Fruit fly (Drosophila melanogaster) whole organism, embryonic: ENCODE measurements around the gene CG16953.

Experiments
- ATbp ChIP-seq: fragments of 200-800 bp; sonication (Bioruptor generic); optimal IDR thresholded peaks from 2 replicates; lab custom pipeline; 2017; ENCODE audit warnings: missing biosample characterization, mild to moderate bottlenecking, missing genetic modification characterization, missing genetic modification reagents
- Aef1 ChIP-seq: fragments of 200-800 bp; sonication (Bioruptor generic); IDR thresholded peaks from 3 replicates; pipeline ENCODE4 v1.3.6; 2022; ENCODE audit warnings: missing biosample characterization, missing genetic modification characterization
- Atf6 ChIP-seq: fragments of 200-800 bp; sonication (Bioruptor generic); IDR thresholded peaks from 2 replicates; pipeline ENCODE4 v1.3.6; 2022; ENCODE audit warnings: missing biosample characterization, missing genetic modification characterization
- CG11560 ChIP-seq: fragments of 200-800 bp; sonication (Bioruptor generic); IDR thresholded peaks from 3 replicates; pipeline ENCODE4 v1.3.6; 2022; ENCODE audit warnings: missing biosample characterization, missing genetic modification characterization
- CG12236 ChIP-seq: fragments of 200-800 bp; sonication (Bioruptor generic); optimal IDR thresholded peaks from 2 replicates; lab custom pipeline; 2016; ENCODE audit warnings: missing biosample characterization, missing genetic modification characterization
- CG12769 ChIP-seq: fragments of 200-800 bp; sonication (Bioruptor generic); optimal IDR thresholded peaks from 2 replicates; lab custom pipeline; 2019; ENCODE audit warnings: missing biosample characterization, mild to moderate bottlenecking, missing genetic modification characterization, moderate library complexity
- CG15696 ChIP-seq: fragments of 200-800 bp; sonication (Bioruptor generic); optimal IDR thresholded peaks from 2 replicates; lab custom pipeline; 2019; ENCODE audit warnings: missing biosample characterization, mild to moderate bottlenecking, missing genetic modification characterization, moderate library complexity
- CG2202 ChIP-seq: fragments of 200-800 bp; sonication (Bioruptor generic); optimal IDR thresholded peaks from 2 replicates; lab custom pipeline; 2018; ENCODE audit warnings: missing biosample characterization, mild to moderate bottlenecking, missing genetic modification characterization
- CG30431 ChIP-seq: fragments of 200-800 bp; sonication (Bioruptor generic); optimal IDR thresholded peaks from 2 replicates; lab custom pipeline; 2017; ENCODE audit warnings: missing biosample characterization, missing genetic modification characterization
- CG3995 ChIP-seq: fragments of 200-800 bp; sonication (Bioruptor generic); optimal IDR thresholded peaks from 3 replicates; lab custom pipeline; 2016; ENCODE audit warnings: missing biosample characterization, missing genetic modification characterization
- CG43689 ChIP-seq: fragments of 200-800 bp; sonication (Bioruptor generic); IDR thresholded peaks from 2 replicates; pipeline ENCODE4 v1.3.6; 2022; ENCODE audit warnings: missing biosample characterization, missing genetic modification characterization
- CG4617 ChIP-seq: fragments of 200-800 bp; sonication (Bioruptor generic); optimal IDR thresholded peaks from 3 replicates; lab custom pipeline; 2016; ENCODE audit warnings: missing biosample characterization, missing genetic modification characterization, borderline replicate concordance
- CG7928 ChIP-seq: fragments of 200-800 bp; sonication (Bioruptor generic); optimal IDR thresholded peaks from 2 replicates; lab custom pipeline; 2017; ENCODE audit warnings: missing biosample characterization, mild to moderate bottlenecking, missing genetic modification characterization
- CG8944 ChIP-seq: fragments of 200-800 bp; sonication (Bioruptor generic); optimal IDR thresholded peaks from 3 replicates; lab custom pipeline; 2016; ENCODE audit warnings: missing biosample characterization, missing genetic modification characterization
- CG9609 ChIP-seq: fragments of 200-800 bp; sonication (Bioruptor generic); optimal IDR thresholded peaks from 3 replicates; lab custom pipeline; 2016; ENCODE audit warnings: missing biosample characterization, missing genetic modification characterization
- D ChIP-seq, 2 experiments: fragments of 200-800 bp in 1 of 2; fragments of >200 bp in 1 of 2; sonication (Bioruptor generic) in 1 of 2; optimal IDR thresholded peaks; 2 replicates in 1 of 2; 3 replicates in 1 of 2; lab custom pipeline; 2017; ENCODE audit warnings: mild to moderate bottlenecking in 1 of 2, missing biosample characterization in 1 of 2, missing genetic modification characterization in 1 of 2, missing genetic modification reagents in 1 of 2
- Dbx ChIP-seq: fragments of 200-800 bp; sonication (Bioruptor generic); IDR thresholded peaks from 3 replicates; pipeline ENCODE4 v1.3.6; 2022; ENCODE audit warnings: missing biosample characterization, missing genetic modification characterization
- Ets65A ChIP-seq: fragments of 200-800 bp; sonication (Bioruptor generic); peaks from one replicate; lab custom pipeline; 2016; ENCODE audit warnings: missing biosample characterization, missing genetic modification characterization
- Gug ChIP-seq: fragments of 200-800 bp; sonication (Bioruptor generic); IDR thresholded peaks from 4 replicates; pipeline ENCODE4 v1.3.6; 2022; ENCODE audit warnings: missing biosample characterization, missing genetic modification characterization
- H15 ChIP-seq: fragments of 200-800 bp; sonication (Bioruptor generic); IDR thresholded peaks from 3 replicates; pipeline ENCODE4 v1.3.6; 2022; ENCODE audit warnings: missing biosample characterization, missing genetic modification characterization
- H2.0 ChIP-seq: fragments of 200-800 bp; sonication (Bioruptor generic); IDR thresholded peaks from 2 replicates; pipeline ENCODE4 v1.3.6; 2022; ENCODE audit warnings: missing biosample characterization, missing genetic modification characterization
- Hr78 ChIP-seq, 2 experiments: fragments of 200-800 bp in 1 of 2; fragments of >200 bp in 1 of 2; sonication (Bioruptor generic) in 1 of 2; optimal IDR thresholded peaks; 2 replicates each; lab custom pipeline; 2017 to 2019; ENCODE audit warnings: missing biosample characterization in 2 of 2, missing genetic modification characterization in 2 of 2, mild to moderate bottlenecking in 1 of 2, moderate library complexity in 1 of 2
- Hsf ChIP-seq: fragments of 200-800 bp; sonication (Bioruptor generic); optimal IDR thresholded peaks from 3 replicates; lab custom pipeline; 2016; ENCODE audit warnings: missing biosample characterization, missing genetic modification characterization
- Med ChIP-seq: fragments of 200-800 bp; sonication (Bioruptor generic); peaks from one replicate; lab custom pipeline; 2016; ENCODE audit warnings: missing biosample characterization, missing genetic modification characterization, mild to moderate bottlenecking, inconsistent platforms, moderate library complexity
- NK7.1 ChIP-seq: fragments of 200-800 bp; sonication (Bioruptor generic); optimal IDR thresholded peaks from 3 replicates; lab custom pipeline; 2016; ENCODE audit warnings: missing biosample characterization, missing genetic modification characterization
- Nf-YA ChIP-seq: fragments of 200-800 bp; sonication (Bioruptor generic); IDR thresholded peaks from 2 replicates; pipeline ENCODE4 v1.3.6; 2022; ENCODE audit warnings: missing biosample characterization, missing genetic modification characterization
- Ptx1 ChIP-seq: fragments of 200-800 bp; sonication (Bioruptor generic); IDR thresholded peaks from 2 replicates; pipeline ENCODE4 v1.3.6; 2022; ENCODE audit warnings: missing biosample characterization, missing genetic modification characterization
- Six4 ChIP-seq: fragments of 200-800 bp; sonication (Bioruptor generic); optimal IDR thresholded peaks from 2 replicates; lab custom pipeline; 2016; ENCODE audit warnings: missing biosample characterization, missing genetic modification characterization
- Xbp1 ChIP-seq: fragments of 200-800 bp; sonication (Bioruptor generic); optimal IDR thresholded peaks from 3 replicates; lab custom pipeline; 2016; ENCODE audit warnings: missing biosample characterization, mild to moderate bottlenecking, missing genetic modification characterization
- Xrp1 ChIP-seq: fragments of 200-800 bp; sonication (Bioruptor generic); IDR thresholded peaks from 2 replicates; pipeline ENCODE4 v1.3.6; 2022; ENCODE audit warnings: missing biosample characterization, missing genetic modification characterization
- btn ChIP-seq: fragments of 200-800 bp; sonication (Bioruptor generic); optimal IDR thresholded peaks from 2 replicates; lab custom pipeline; 2016; ENCODE audit warnings: missing biosample characterization, missing genetic modification characterization
- chn ChIP-seq: fragments of 200-800 bp; sonication (Bioruptor generic); optimal IDR thresholded peaks from 2 replicates; lab custom pipeline; 2016; ENCODE audit warnings: missing biosample characterization, missing genetic modification characterization
- crc ChIP-seq: fragments of 200-800 bp; sonication (Bioruptor generic); optimal IDR thresholded peaks from 2 replicates; lab custom pipeline; 2016; ENCODE audit warnings: missing biosample characterization, missing genetic modification characterization
- jumu ChIP-seq: fragments of 200-800 bp; sonication (Bioruptor generic); optimal IDR thresholded peaks from 3 replicates; lab custom pipeline; 2016; ENCODE audit warnings: missing biosample characterization, missing genetic modification characterization
- kah ChIP-seq: fragments of 200-800 bp; sonication (Bioruptor generic); optimal IDR thresholded peaks from 2 replicates; lab custom pipeline; 2018; ENCODE audit warnings: missing biosample characterization, mild to moderate bottlenecking, missing genetic modification characterization
- luna ChIP-seq: fragments of 200-800 bp; sonication (Bioruptor generic); optimal IDR thresholded peaks from 2 replicates; lab custom pipeline; 2016; ENCODE audit warnings: missing biosample characterization, missing genetic modification characterization
- mirr ChIP-seq: fragments of 200-800 bp; sonication (Bioruptor generic); optimal IDR thresholded peaks from 3 replicates; lab custom pipeline; 2018; ENCODE audit warnings: missing biosample characterization, mild to moderate bottlenecking, missing genetic modification characterization
- pan ChIP-seq, 4 experiments: fragments of >200 bp in 3 of 4; fragments of 200-800 bp in 1 of 4; sonication (Bioruptor generic) in 1 of 4; optimal IDR thresholded peaks in 3 of 4; IDR thresholded peaks in 1 of 4; 2 replicates each; pipeline versions ENCODE4 v1.3.6 to Lab custom; 2017 to 2022; ENCODE audit warnings: missing biosample characterization in 2 of 4, missing genetic modification characterization in 2 of 4, mixed read lengths in 1 of 4
- peb ChIP-seq: fragments of 200-800 bp; sonication (Bioruptor generic); IDR thresholded peaks from 2 replicates; pipeline ENCODE4 v1.3.6; 2022; ENCODE audit warnings: missing biosample characterization, missing genetic modification characterization
- ranshi ChIP-seq: fragments of 200-800 bp; sonication (Bioruptor generic); IDR thresholded peaks from 2 replicates; pipeline ENCODE4 v1.3.6; 2022; ENCODE audit warnings: missing biosample characterization, missing genetic modification characterization
- slbo ChIP-seq: fragments of 200-800 bp; sonication (Bioruptor generic); IDR thresholded peaks from 2 replicates; pipeline ENCODE4 v1.3.6; 2022; ENCODE audit warnings: missing biosample characterization, missing genetic modification characterization
- sob ChIP-seq: fragments of 200-800 bp; sonication (Bioruptor generic); IDR thresholded peaks from 2 replicates; pipeline ENCODE4 v1.3.6; 2022; ENCODE audit warnings: missing biosample characterization, missing genetic modification characterization
- trh ChIP-seq: fragments of 200-800 bp; sonication (Bioruptor generic); optimal IDR thresholded peaks from 2 replicates; lab custom pipeline; 2016; ENCODE audit warnings: missing biosample characterization, missing genetic modification characterization
- tx ChIP-seq: fragments of 200-800 bp; sonication (Bioruptor generic); optimal IDR thresholded peaks from 2 replicates; lab custom pipeline; 2016; ENCODE audit warnings: missing biosample characterization, missing genetic modification characterization
- usp ChIP-seq: fragments of >200 bp; optimal IDR thresholded peaks from 2 replicates; lab custom pipeline; 2017; ENCODE audit warnings: missing biosample characterization, missing genetic modification characterization

CG16953 gene

DNA sequence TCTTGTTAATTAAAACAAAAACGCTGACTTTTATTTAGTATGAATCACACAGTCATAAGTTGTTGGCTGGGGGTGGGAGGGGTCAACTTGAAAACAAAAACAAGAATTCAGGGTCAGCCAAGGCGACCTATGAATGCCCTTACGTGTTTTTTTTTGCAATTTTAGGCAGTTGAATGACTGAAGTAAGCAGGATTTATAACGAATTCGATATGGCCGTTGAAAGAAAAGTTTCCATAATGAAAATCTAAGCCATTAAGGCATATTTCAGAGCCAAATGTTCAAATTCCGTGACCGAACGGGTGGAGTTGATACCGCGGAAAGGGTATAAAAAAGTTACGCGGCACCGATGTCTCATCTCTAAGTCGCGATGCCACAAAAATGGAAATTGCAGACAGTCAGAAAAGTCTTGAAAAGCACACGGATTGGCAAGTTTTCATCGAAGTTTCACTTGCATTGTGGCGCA, 48.4 kb upstream of the CG16953 start (continued):
- 0 out of 2 replicates have a peak, but pooled peaks have one; percentile 11 for TF ChIP-seq Nf-YA (GFP tag; lab: Robert Waterston, UW)
- TF ChIP-seq Hsf: peak; percentile 68
- TF ChIP-seq H2.0 (GFP tag; lab: Robert Waterston, UW): peak; percentile 64
- peak; percentile 41 for TF ChIP-seq CG3995
- TF ChIP-seq usp (GFP tag; lab: Kevin White, UChicago): no peak
- 0 out of 3 replicates have a peak, but pooled peaks have one; percentile 29 for TF ChIP-seq Dbx (GFP tag; lab: Robert Waterston, UW)
- TF ChIP-seq sob: peak; percentile 73
- peak; percentile 6 for TF ChIP-seq luna (GFP tag; lab: Kevin White, UChicago)
- peak; percentile 75; the same call in 1 of the 2 replicates for TF ChIP-seq Atf6
- peak; percentile 71 for TF ChIP-seq tx (GFP tag; lab: Kevin White, UChicago)
- TF ChIP-seq H15 (GFP tag; lab: Robert Waterston, UW): no peak
- TF ChIP-seq peb (GFP tag; lab: Robert Waterston, UW): 0 out of 2 replicates have a peak, but pooled peaks have one; percentile 24
- no peak for TF ChIP-seq pan (optimal IDR thresholded peaks at IDR 0.05; lab: Kevin White, UChicago)
- peak in 1 of 2 experiments; percentile 19 for TF ChIP-seq pan (GFP tag; optimal IDR thresholded peaks at IDR 0.05 in 1 of 2, IDR thresholded peaks at IDR 0.05 in 1 of 2)
- peak; percentile 48; the same call in 2 of the 4 replicates for TF ChIP-seq Gug (GFP tag; lab: Robert Waterston, UW)
- no peak for TF ChIP-seq CG12236
- peak; percentile 49 for TF ChIP-seq CG30431 (GFP tag; lab: Kevin White, UChicago)
- peak; percentile 65 for TF ChIP-seq ATbp (GFP tag; lab: Kevin White, UChicago)
- peak; percentile 33 for TF ChIP-seq trh (GFP tag; lab: Kevin White, UChicago)
- TF ChIP-seq Aef1: peak; percentile 84
- peak in 1 of 2 experiments; percentile 93 for TF ChIP-seq Hr78 (GFP tag; optimal IDR thresholded peaks at IDR 0.05; lab: Kevin White, UChicago)
- TF ChIP-seq Six4: peak; percentile 72
- peak; percentile 58 for TF ChIP-seq crc (GFP tag; lab: Kevin White, UChicago)
- peak; percentile 66 for TF ChIP-seq chn (GFP tag; lab: Kevin White, UChicago)
- TF ChIP-seq ranshi (GFP tag; lab: Robert Waterston, UW): peak; percentile 67
- TF ChIP-seq NK7.1 (GFP tag; lab: Kevin White, UChicago): peak; percentile 39
- peak; percentile 65 for TF ChIP-seq CG9609
- no peak for TF ChIP-seq mirr (GFP tag; lab: Kevin White, UChicago)
- TF ChIP-seq kah (GFP tag; lab: Kevin White, UChicago): no peak
- peak; percentile 73 for TF ChIP-seq slbo (GFP tag; lab: Robert Waterston, UW)
- peak; percentile 32 for TF ChIP-seq CG2202 (tag; lab: Kevin White, UChicago)
- TF ChIP-seq CG7928 (GFP tag; lab: Kevin White, UChicago): no peak
- TF ChIP-seq jumu: peak; percentile 69
- TF ChIP-seq Xrp1 (GFP tag; lab: Robert Waterston, UW): peak; percentile 73
- peak; percentile 84 for TF ChIP-seq Xbp1 (GFP tag; lab: Kevin White, UChicago)
- no peak for TF ChIP-seq D (optimal IDR thresholded peaks at IDR 0.05; lab: Kevin White, UChicago)
- peak; percentile 42 for TF ChIP-seq D (GFP tag; optimal IDR thresholded peaks at IDR 0.05; lab: Kevin White, UChicago)
- TF ChIP-seq CG8944 (GFP tag; lab: Kevin White, UChicago): peak; percentile 78
- TF ChIP-seq CG12769 (tag; lab: Kevin White, UChicago): no peak
- peak; percentile 70 for TF ChIP-seq CG4617 (GFP tag; lab: Kevin White, UChicago)
- TF ChIP-seq Ptx1 (GFP tag; lab: Robert Waterston, UW): peak; percentile 72
- TF ChIP-seq CG15696 (tag; lab: Kevin White, UChicago): peak; percentile 35

DNA sequence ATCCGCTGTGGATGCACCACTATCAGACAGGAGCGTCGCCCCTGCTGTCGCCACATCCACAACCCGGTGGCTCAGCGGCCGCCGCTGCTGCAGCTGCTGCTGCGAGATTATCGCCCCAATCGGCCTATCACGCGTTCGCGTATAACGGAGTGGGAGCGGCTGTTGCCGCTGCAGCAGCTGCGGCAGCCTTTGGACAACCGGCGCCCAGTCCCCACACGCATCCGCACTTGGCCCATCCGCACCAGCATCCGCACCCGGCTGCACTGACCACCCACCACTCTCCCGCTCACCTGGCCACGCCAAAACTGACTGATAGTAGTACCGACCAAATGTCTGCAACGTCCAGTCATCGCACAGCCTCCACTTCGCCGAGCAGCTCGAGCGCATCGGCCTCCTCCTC, 40.5 kb upstream of the CG16953 start:
- peak; percentile 8; the same call in 1 of the 2 replicates for TF ChIP-seq CG43689
- TF ChIP-seq Med (GFP tag; lab: Kevin White, UChicago): peak; percentile 51
- TF ChIP-seq Ets65A (GFP tag; lab: Kevin White, UChicago): peak; percentile 76
- TF ChIP-seq btn: no peak
- TF ChIP-seq CG11560 (tag; lab: Robert Waterston, UW): no peak
